Fruit fly (Drosophila melanogaster) whole organism, embryonic: Measurements from ENCODE around the gene dbe.

Source experiments
- Adf1 ChIP-seq: fragments of 200-800 bp; sonication (Bioruptor generic); IDR thresholded peaks from 2 replicates; pipeline ENCODE4 v1.3.6; 2022; ENCODE audit warnings: missing biosample characterization, missing genetic modification characterization
- Blimp-1 ChIP-seq: fragments of 200-800 bp; sonication (Bioruptor generic); optimal IDR thresholded peaks from 3 replicates; lab custom pipeline; 2018; ENCODE audit warnings: missing biosample characterization, missing genetic modification characterization, mild to moderate bottlenecking, moderate library complexity, missing genetic modification reagents
- CG1024 ChIP-seq: fragments of 200-800 bp; sonication (Bioruptor generic); IDR thresholded peaks from 2 replicates; pipeline ENCODE4 v1.3.6; 2022; ENCODE audit warnings: missing biosample characterization, missing genetic modification characterization
- CG10959 ChIP-seq: fragments of 200-800 bp; sonication (Bioruptor generic); IDR thresholded peaks from 2 replicates; pipeline ENCODE4 v1.3.6; 2022; ENCODE audit warnings: missing biosample characterization, missing genetic modification characterization
- CG11696 ChIP-seq: fragments of 200-800 bp; sonication (Bioruptor generic); IDR thresholded peaks from 2 replicates; pipeline ENCODE4 v1.3.6; 2022; ENCODE audit warnings: missing biosample characterization, missing genetic modification characterization
- CG12299 ChIP-seq: fragments of 200-800 bp; sonication (Bioruptor generic); optimal IDR thresholded peaks from 2 replicates; lab custom pipeline; 2018; ENCODE audit warnings: missing biosample characterization, mild to moderate bottlenecking, missing genetic modification characterization
- CG13287 ChIP-seq: fragments of 200-800 bp; sonication (Bioruptor generic); IDR thresholded peaks from 2 replicates; pipeline ENCODE4 v1.3.6; 2022; ENCODE audit warnings: missing biosample characterization, missing genetic modification characterization; ENCODE audit not compliant: partially characterized antibody
- CG13775 ChIP-seq: fragments of 200-800 bp; sonication (Bioruptor generic); optimal IDR thresholded peaks from 3 replicates; lab custom pipeline; 2017; ENCODE audit warnings: missing biosample characterization, mild to moderate bottlenecking, missing genetic modification characterization
- CG14050 ChIP-seq: fragments of 200-800 bp; sonication (Bioruptor generic); IDR thresholded peaks from 3 replicates; pipeline ENCODE4 v1.3.6; 2022; ENCODE audit warnings: missing biosample characterization, missing genetic modification characterization
- CG14860 ChIP-seq: fragments of 200-800 bp; sonication (Bioruptor generic); IDR thresholded peaks from 3 replicates; pipeline ENCODE4 v1.3.6; 2022; ENCODE audit warnings: missing biosample characterization, missing genetic modification characterization; ENCODE audit not compliant: partially characterized antibody
- CG16779 ChIP-seq: fragments of 200-800 bp; sonication (Bioruptor generic); IDR thresholded peaks from 2 replicates; pipeline ENCODE4 v1.3.6; 2022; ENCODE audit warnings: missing biosample characterization, missing genetic modification characterization
- CG18599 ChIP-seq: fragments of 200-800 bp; sonication (Bioruptor generic); optimal IDR thresholded peaks from 3 replicates; lab custom pipeline; 2017; ENCODE audit warnings: missing biosample characterization, missing genetic modification characterization, mild to moderate bottlenecking, moderate library complexity, missing genetic modification reagents
- CG2120 ChIP-seq: fragments of 200-800 bp; sonication (Bioruptor generic); optimal IDR thresholded peaks from 3 replicates; lab custom pipeline; 2016; ENCODE audit warnings: missing biosample characterization, missing genetic modification characterization
- CG2889 ChIP-seq: fragments of 200-800 bp; sonication (Bioruptor generic); IDR thresholded peaks from 3 replicates; pipeline ENCODE4 v1.3.6; 2022; ENCODE audit warnings: missing biosample characterization, missing genetic modification characterization
- CG30431 ChIP-seq: fragments of 200-800 bp; sonication (Bioruptor generic); optimal IDR thresholded peaks from 2 replicates; lab custom pipeline; 2017; ENCODE audit warnings: missing biosample characterization, missing genetic modification characterization
- CG3407 ChIP-seq: fragments of 200-800 bp; sonication (Bioruptor generic); optimal IDR thresholded peaks from 2 replicates; lab custom pipeline; 2018; ENCODE audit warnings: missing biosample characterization, mild to moderate bottlenecking, missing genetic modification characterization
- CG4360 ChIP-seq: fragments of 200-800 bp; sonication (Bioruptor generic); IDR thresholded peaks from 2 replicates; pipeline ENCODE4 v1.3.6; 2022; ENCODE audit warnings: missing biosample characterization, missing genetic modification characterization
- CG5180 ChIP-seq: fragments of 200-800 bp; sonication (Bioruptor generic); optimal IDR thresholded peaks from 3 replicates; lab custom pipeline; 2017; ENCODE audit warnings: missing biosample characterization, missing genetic modification characterization, mild to moderate bottlenecking, moderate library complexity, missing genetic modification reagents
- CG5953 ChIP-seq: fragments of 200-800 bp; sonication (Bioruptor generic); IDR thresholded peaks from 2 replicates; pipeline ENCODE4 v1.3.6; 2022; ENCODE audit warnings: missing biosample characterization, missing genetic modification characterization
- CG7271 ChIP-seq: fragments of 200-800 bp; sonication (Bioruptor generic); optimal IDR thresholded peaks from 2 replicates; lab custom pipeline; 2018; ENCODE audit warnings: missing biosample characterization, mild to moderate bottlenecking, missing genetic modification characterization, moderate library complexity
- CG7556 ChIP-seq: fragments of 200-800 bp; sonication (Bioruptor generic); optimal IDR thresholded peaks from 2 replicates; lab custom pipeline; 2017; ENCODE audit warnings: missing biosample characterization, mild to moderate bottlenecking, missing genetic modification characterization
- CG8388 ChIP-seq: fragments of 200-800 bp; sonication (Bioruptor generic); optimal IDR thresholded peaks from 2 replicates; lab custom pipeline; 2019; ENCODE audit warnings: missing biosample characterization, mild to moderate bottlenecking, missing genetic modification characterization, moderate library complexity
- CG9215 ChIP-seq: fragments of 200-800 bp; sonication (Bioruptor generic); IDR thresholded peaks from 2 replicates; pipeline ENCODE4 v1.3.6; 2022; ENCODE audit warnings: missing biosample characterization, missing genetic modification characterization
- CG9876 ChIP-seq: fragments of 200-800 bp; sonication (Bioruptor generic); optimal IDR thresholded peaks from 2 replicates; lab custom pipeline; 2016; ENCODE audit warnings: missing biosample characterization, missing genetic modification characterization
- Dp ChIP-seq: fragments of 200-800 bp; sonication (Bioruptor generic); optimal IDR thresholded peaks from 2 replicates; lab custom pipeline; 2018; ENCODE audit warnings: missing biosample characterization, mild to moderate bottlenecking, missing genetic modification characterization, moderate library complexity
- HLH3B ChIP-seq: fragments of 200-800 bp; sonication (Bioruptor generic); IDR thresholded peaks from 2 replicates; pipeline ENCODE4 v1.3.6; 2022; ENCODE audit warnings: missing biosample characterization, missing genetic modification characterization
- HLH54F ChIP-seq: fragments of 200-800 bp; sonication (Bioruptor generic); optimal IDR thresholded peaks from 3 replicates; lab custom pipeline; 2016; ENCODE audit warnings: missing biosample characterization, missing genetic modification characterization
- NC2β ChIP-seq: fragments of 200-800 bp; sonication (Bioruptor generic); optimal IDR thresholded peaks from 2 replicates; lab custom pipeline; 2016; ENCODE audit warnings: missing biosample characterization, missing genetic modification characterization
- Neu2 ChIP-seq: fragments of 200-800 bp; sonication (Bioruptor generic); optimal IDR thresholded peaks from 3 replicates; lab custom pipeline; 2016; ENCODE audit warnings: missing biosample characterization, missing genetic modification characterization, borderline replicate concordance
- Poxn ChIP-seq: fragments of 200-800 bp; sonication (Bioruptor generic); IDR thresholded peaks from 2 replicates; pipeline ENCODE4 v1.3.6; 2022; ENCODE audit warnings: missing biosample characterization, missing genetic modification characterization
- Sry-δ ChIP-seq: fragments of 200-800 bp; sonication (Bioruptor generic); optimal IDR thresholded peaks from 2 replicates; lab custom pipeline; 2016; ENCODE audit warnings: missing biosample characterization, missing genetic modification characterization
- ac ChIP-seq: fragments of 200-800 bp; sonication (Bioruptor generic); optimal IDR thresholded peaks from 3 replicates; lab custom pipeline; 2017; ENCODE audit warnings: missing biosample characterization, mild to moderate bottlenecking, missing genetic modification characterization
- disco-r ChIP-seq: fragments of 200-800 bp; sonication (Bioruptor generic); optimal IDR thresholded peaks from 2 replicates; lab custom pipeline; 2016; ENCODE audit warnings: missing biosample characterization, missing genetic modification characterization
- fd64A ChIP-seq: fragments of 200-800 bp; sonication (Bioruptor generic); optimal IDR thresholded peaks from 3 replicates; lab custom pipeline; 2018; ENCODE audit warnings: missing biosample characterization, mild to moderate bottlenecking, missing genetic modification characterization
- fu2 ChIP-seq: fragments of 200-800 bp; sonication (Bioruptor generic); optimal IDR thresholded peaks from 2 replicates; lab custom pipeline; 2016; ENCODE audit warnings: missing biosample characterization, missing genetic modification characterization
- gcm ChIP-seq: fragments of 200-800 bp; sonication (Bioruptor generic); optimal IDR thresholded peaks from 2 replicates; lab custom pipeline; 2019; ENCODE audit warnings: missing biosample characterization, mild to moderate bottlenecking, missing genetic modification characterization, moderate library complexity
- grau ChIP-seq: fragments of 200-800 bp; optimal IDR thresholded peaks from 3 replicates; lab custom pipeline; 2019; ENCODE audit warnings: missing biosample characterization, mild to moderate bottlenecking, missing genetic modification characterization, moderate library complexity
- hb ChIP-seq: fragments of 200-800 bp; sonication (Bioruptor generic); IDR thresholded peaks from 3 replicates; pipeline ENCODE4 v1.3.6; 2022; ENCODE audit warnings: missing biosample characterization, missing genetic modification characterization; ENCODE audit not compliant: partially characterized antibody
- her ChIP-seq: fragments of 200-800 bp; sonication (Bioruptor generic); optimal IDR thresholded peaks from 2 replicates; lab custom pipeline; 2016; ENCODE audit warnings: missing biosample characterization, missing genetic modification characterization
- knrl ChIP-seq: fragments of 200-800 bp; sonication (Bioruptor generic); IDR thresholded peaks from 3 replicates; pipeline ENCODE4 v1.3.6; 2022; ENCODE audit warnings: missing biosample characterization, missing genetic modification characterization; ENCODE audit not compliant: partially characterized antibody
- lilli ChIP-seq: fragments of 200-800 bp; sonication (Bioruptor generic); optimal IDR thresholded peaks from 3 replicates; lab custom pipeline; 2016; ENCODE audit warnings: missing biosample characterization, missing genetic modification characterization
- lov ChIP-seq, 2 experiments: fragments of 200-800 bp in 1 of 2; fragments of >200 bp in 1 of 2; sonication (Bioruptor generic) in 1 of 2; IDR thresholded peaks in 1 of 2; optimal IDR thresholded peaks in 1 of 2; 2 replicates in 1 of 2; 3 replicates in 1 of 2; pipeline versions ENCODE4 v1.3.6 to Lab custom; 2017 to 2022; ENCODE audit warnings: missing biosample characterization in 1 of 2, missing genetic modification characterization in 1 of 2
- maf-S ChIP-seq: fragments of 200-800 bp; sonication (Bioruptor generic); optimal IDR thresholded peaks from 2 replicates; lab custom pipeline; 2016; ENCODE audit warnings: missing biosample characterization, missing genetic modification characterization
- nom ChIP-seq: fragments of 200-800 bp; sonication (Bioruptor generic); optimal IDR thresholded peaks from 2 replicates; lab custom pipeline; 2017; ENCODE audit warnings: missing biosample characterization, missing genetic modification characterization, mild to moderate bottlenecking, moderate library complexity, missing genetic modification reagents
- pros ChIP-seq: fragments of 200-800 bp; sonication (Bioruptor generic); optimal IDR thresholded peaks from 3 replicates; lab custom pipeline; 2019; ENCODE audit warnings: missing biosample characterization, mild to moderate bottlenecking, missing genetic modification characterization, moderate library complexity
- psq ChIP-seq: fragments of 200-800 bp; sonication (Bioruptor generic); optimal IDR thresholded peaks from 2 replicates; lab custom pipeline; 2017; ENCODE audit warnings: missing biosample characterization, missing genetic modification characterization
- scrt ChIP-seq: fragments of 200-800 bp; sonication (Bioruptor generic); optimal IDR thresholded peaks from 2 replicates; lab custom pipeline; 2018; ENCODE audit warnings: missing biosample characterization, mild to moderate bottlenecking, missing genetic modification characterization, moderate library complexity
- sens-2 ChIP-seq: fragments of 200-800 bp; sonication (Bioruptor generic); IDR thresholded peaks from 2 replicates; pipeline ENCODE4 v1.3.6; 2022; ENCODE audit warnings: missing biosample characterization, missing genetic modification characterization
- stc ChIP-seq: fragments of 200-800 bp; sonication (Bioruptor generic); IDR thresholded peaks from 2 replicates; pipeline ENCODE4 v1.3.6; 2022; ENCODE audit warnings: missing biosample characterization, missing genetic modification characterization
- tap ChIP-seq: fragments of 200-800 bp; optimal IDR thresholded peaks from 3 replicates; lab custom pipeline; 2019; ENCODE audit warnings: missing biosample characterization, mild to moderate bottlenecking, missing genetic modification characterization, moderate library complexity

Gene dbe

dm6 chr2L:841708-842107 is 27.9 kb downstream of the dbe start (continued):
- no peak for TF ChIP-seq lov (optimal IDR thresholded peaks at IDR 0.05; lab: Kevin White, UChicago)
- peak; percentile 72; the same call in 1 of the 3 replicates for TF ChIP-seq lov (GFP tag; IDR thresholded peaks at IDR 0.05; lab: Robert Waterston, UW)
- TF ChIP-seq Adf1 (GFP tag; lab: Robert Waterston, UW), result peak; percentile 57; the same call in 1 of the 2 replicates
- TF ChIP-seq CG18599 (GFP tag; lab: Kevin White, UChicago), result peak; percentile 85
- TF ChIP-seq disco-r (GFP tag; lab: Kevin White, UChicago), result peak; percentile 43
- no peak for TF ChIP-seq knrl (GFP tag; lab: Robert Waterston, UW)
- TF ChIP-seq Dp, result no peak
- peak; percentile 14 for TF ChIP-seq fd64A (GFP tag; lab: Kevin White, UChicago)
- no peak for TF ChIP-seq Neu2 (GFP tag; lab: Kevin White, UChicago)
- TF ChIP-seq CG14050 (GFP tag; lab: Robert Waterston, UW), result peak; percentile 44; the same call in 2 of the 3 replicates
- 0 out of 2 replicates have a peak, but pooled peaks have one; percentile 24 for TF ChIP-seq CG16779 (GFP tag; lab: Robert Waterston, UW)
- TF ChIP-seq scrt (GFP tag; lab: Kevin White, UChicago), result peak; percentile 63
- peak; percentile 50 for TF ChIP-seq NC2β
- TF ChIP-seq CG13775 (GFP tag; lab: Kevin White, UChicago), result peak; percentile 72
- peak; percentile 61 for TF ChIP-seq CG10959 (GFP tag; lab: Robert Waterston, UW)
- TF ChIP-seq maf-S (GFP tag; lab: Kevin White, UChicago), result peak; percentile 48
- TF ChIP-seq CG2120 (GFP tag; lab: Kevin White, UChicago), result peak; percentile 90
- peak; percentile 76 for TF ChIP-seq CG1024 (GFP tag; lab: Robert Waterston, UW)
- TF ChIP-seq CG7271 (tag; lab: Kevin White, UChicago), result no peak
- peak; percentile 74 for TF ChIP-seq grau (tag; lab: Kevin White, UChicago)
- TF ChIP-seq CG14860 (GFP tag; lab: Robert Waterston, UW), result no peak
- TF ChIP-seq nom (GFP tag; lab: Kevin White, UChicago), result peak; percentile 95
- peak; percentile 73 for TF ChIP-seq Blimp-1 (GFP tag; lab: Kevin White, UChicago)
- TF ChIP-seq HLH3B (GFP tag; lab: Robert Waterston, UW), result peak; percentile 82
- TF ChIP-seq CG4360 (GFP tag; lab: Robert Waterston, UW), result no peak
- peak; percentile 80 for TF ChIP-seq CG9215 (GFP tag; lab: Robert Waterston, UW)
- peak; percentile 10 for TF ChIP-seq her (GFP tag; lab: Kevin White, UChicago)
- TF ChIP-seq CG9876, result peak; percentile 29
- TF ChIP-seq Poxn (GFP tag; lab: Robert Waterston, UW), result peak; percentile 31; the same call in 1 of the 2 replicates
- peak; percentile 61 for TF ChIP-seq stc (GFP tag; lab: Robert Waterston, UW)
- peak; percentile 82 for TF ChIP-seq lilli (GFP tag; lab: Kevin White, UChicago)
- peak; percentile 60 for TF ChIP-seq CG7556 (GFP tag; lab: Kevin White, UChicago)
- peak; percentile 62 for TF ChIP-seq HLH54F (GFP tag; lab: Kevin White, UChicago)
- TF ChIP-seq gcm (GFP tag; lab: Kevin White, UChicago), result peak; percentile 30
- peak; percentile 36 for TF ChIP-seq tap
- peak; percentile 66; the same call in 1 of the 3 replicates for TF ChIP-seq CG2889 (GFP tag; lab: Robert Waterston, UW)
- TF ChIP-seq hb (GFP tag; lab: Robert Waterston, UW), result no peak
- peak; percentile 8 for TF ChIP-seq Sry-δ
- peak; percentile 74 for TF ChIP-seq fu2 (GFP tag; lab: Kevin White, UChicago)
- no peak for TF ChIP-seq ac
- TF ChIP-seq CG3407 (GFP tag; lab: Kevin White, UChicago), result peak; percentile 19
- no peak for TF ChIP-seq CG12299 (tag; lab: Kevin White, UChicago)
- TF ChIP-seq sens-2 (GFP tag; lab: Robert Waterston, UW), result 0 out of 2 replicates have a peak, but pooled peaks have one; percentile 45
- TF ChIP-seq CG13287 (GFP tag; lab: Robert Waterston, UW), result no peak
- peak; percentile 68 for TF ChIP-seq CG11696 (GFP tag; lab: Robert Waterston, UW)
- TF ChIP-seq CG8388 (GFP tag; lab: Kevin White, UChicago), result peak; percentile 47
- TF ChIP-seq psq (GFP tag; lab: Kevin White, UChicago), result no peak
- TF ChIP-seq CG30431 (GFP tag; lab: Kevin White, UChicago), result peak; percentile 53
- TF ChIP-seq CG5180 (GFP tag; lab: Kevin White, UChicago), result no peak
- no peak for TF ChIP-seq CG5953 (GFP tag; lab: Robert Waterston, UW)
- TF ChIP-seq pros (GFP tag; lab: Kevin White, UChicago), result no peak
